Fruit fly (Drosophila melanogaster) whole organism: ENCODE measurements around the gene CG18547.

Experiments used
- CG8478 ChIP-seq: fragments of >200 bp; optimal IDR thresholded peaks from 2 replicates; lab custom pipeline; 2018; ENCODE audit warnings: inconsistent platforms
- Dll ChIP-seq: fragments of >200 bp; optimal IDR thresholded peaks from 2 replicates; lab custom pipeline; 2017
- pan ChIP-seq: fragments of >200 bp; optimal IDR thresholded peaks from 2 replicates; lab custom pipeline; 2017
- usp ChIP-seq: fragments of >200 bp; optimal IDR thresholded peaks from 2 replicates; lab custom pipeline; 2017; ENCODE audit warnings: missing biosample characterization, missing genetic modification characterization, mixed read lengths

dm6 chr3R:12020987-12021386 lies 40.8 kb upstream of the CG18547 start:
- no peak for TF ChIP-seq Dll (lab: Kevin White, UChicago)
- no peak for TF ChIP-seq pan
- TF ChIP-seq CG8478: no peak
- TF ChIP-seq usp (GFP tag; lab: Kevin White, UChicago): no peak
